Fruit fly (Drosophila melanogaster) whole organism, embryonic: Measurements from ENCODE around the gene Acp29AB.
A peak's percentile ranks its signal among the peaks of the same experiment; 100 is the strongest.

Experiments used
- C15 ChIP-seq: fragments of 200-800 bp; sonication (Bioruptor generic); IDR thresholded peaks from 3 replicates; pipeline ENCODE4 v1.3.6; 2022; ENCODE audit warnings: missing biosample characterization, missing genetic modification characterization
- CG1024 ChIP-seq: fragments of 200-800 bp; sonication (Bioruptor generic); IDR thresholded peaks from 2 replicates; pipeline ENCODE4 v1.3.6; 2022; ENCODE audit warnings: missing biosample characterization, missing genetic modification characterization
- CG10431 ChIP-seq: fragments of 200-800 bp; sonication (Bioruptor generic); optimal IDR thresholded peaks from 3 replicates; lab custom pipeline; 2018; ENCODE audit warnings: missing biosample characterization, mild to moderate bottlenecking, missing genetic modification characterization
- CG12236 ChIP-seq: fragments of 200-800 bp; sonication (Bioruptor generic); optimal IDR thresholded peaks from 2 replicates; lab custom pipeline; 2016; ENCODE audit warnings: missing biosample characterization, missing genetic modification characterization
- CG13123 ChIP-seq: fragments of 200-800 bp; sonication (Bioruptor generic); optimal IDR thresholded peaks from 2 replicates; lab custom pipeline; 2016; ENCODE audit warnings: missing biosample characterization, missing genetic modification characterization
- CG13624 ChIP-seq: fragments of 200-800 bp; sonication (Bioruptor generic); optimal IDR thresholded peaks from 2 replicates; lab custom pipeline; 2016; ENCODE audit warnings: missing biosample characterization, missing genetic modification characterization
- CG14050 ChIP-seq: fragments of 200-800 bp; sonication (Bioruptor generic); IDR thresholded peaks from 3 replicates; pipeline ENCODE4 v1.3.6; 2022; ENCODE audit warnings: missing biosample characterization, missing genetic modification characterization
- CG15269 ChIP-seq: fragments of 200-800 bp; sonication (Bioruptor generic); optimal IDR thresholded peaks from 2 replicates; lab custom pipeline; 2018; ENCODE audit warnings: missing biosample characterization, mild to moderate bottlenecking, missing genetic modification characterization, moderate library complexity
- CG1529 ChIP-seq: fragments of 200-800 bp; sonication (Bioruptor generic); optimal IDR thresholded peaks from 3 replicates; lab custom pipeline; 2018; ENCODE audit warnings: missing biosample characterization, missing genetic modification characterization
- CG16813 ChIP-seq: fragments of 200-800 bp; sonication (Bioruptor generic); IDR thresholded peaks from 3 replicates; pipeline ENCODE4 v1.3.6; 2022; ENCODE audit warnings: missing biosample characterization, missing genetic modification characterization; ENCODE audit not compliant: partially characterized antibody
- CG17568 ChIP-seq: fragments of 200-800 bp; sonication (Bioruptor generic); optimal IDR thresholded peaks from 2 replicates; lab custom pipeline; 2018; ENCODE audit warnings: missing biosample characterization, mild to moderate bottlenecking, missing genetic modification characterization, moderate library complexity
- CG30431 ChIP-seq: fragments of 200-800 bp; sonication (Bioruptor generic); optimal IDR thresholded peaks from 2 replicates; lab custom pipeline; 2017; ENCODE audit warnings: missing biosample characterization, missing genetic modification characterization
- CG3163 ChIP-seq: fragments of 200-800 bp; sonication (Bioruptor generic); optimal IDR thresholded peaks from 3 replicates; lab custom pipeline; 2016; ENCODE audit warnings: missing biosample characterization, missing genetic modification characterization
- CG3281 ChIP-seq: fragments of 200-800 bp; sonication (Bioruptor generic); optimal IDR thresholded peaks from 3 replicates; lab custom pipeline; 2017; ENCODE audit warnings: missing biosample characterization, mild to moderate bottlenecking, missing genetic modification characterization
- CG3726 ChIP-seq: fragments of 200-800 bp; sonication (Bioruptor generic); IDR thresholded peaks from 3 replicates; pipeline ENCODE4, ENCODE4 v1.3.6; 2022; ENCODE audit warnings: missing biosample characterization, missing genetic modification characterization
- CG5953 ChIP-seq: fragments of 200-800 bp; sonication (Bioruptor generic); IDR thresholded peaks from 2 replicates; pipeline ENCODE4 v1.3.6; 2022; ENCODE audit warnings: missing biosample characterization, missing genetic modification characterization
- CG6854 ChIP-seq: fragments of 200-800 bp; sonication (Bioruptor generic); optimal IDR thresholded peaks from 3 replicates; lab custom pipeline; 2017; ENCODE audit warnings: missing biosample characterization, mild to moderate bottlenecking, missing genetic modification characterization
- CG7357 ChIP-seq: fragments of 200-800 bp; sonication (Bioruptor generic); IDR thresholded peaks from 3 replicates; pipeline ENCODE4 v1.3.6; 2022; ENCODE audit warnings: missing biosample characterization, missing genetic modification characterization
- CG8290 ChIP-seq, 3 experiments: fragments of 200-800 bp; sonication (Bioruptor generic); optimal IDR thresholded peaks; 2 replicates each; lab custom pipeline; 2016 to 2019; ENCODE audit warnings: missing biosample characterization in 3 of 3, missing genetic modification characterization in 3 of 3, mild to moderate bottlenecking in 2 of 3, moderate library complexity in 1 of 3
- CG8359 ChIP-seq: fragments of 200-800 bp; sonication (Bioruptor generic); optimal IDR thresholded peaks from 2 replicates; lab custom pipeline; 2017; ENCODE audit warnings: missing biosample characterization, mild to moderate bottlenecking, missing genetic modification characterization, borderline replicate concordance
- CG8478 ChIP-seq: fragments of >200 bp; optimal IDR thresholded peaks from 2 replicates; lab custom pipeline; 2018
- Dfd ChIP-seq, 2 experiments: fragments of >200 bp; optimal IDR thresholded peaks; 2 replicates each; lab custom pipeline; 2017; ENCODE audit warnings: missing biosample characterization in 2 of 2, missing genetic modification characterization in 2 of 2
- Fer3 ChIP-seq: fragments of 200-800 bp; sonication (Bioruptor generic); optimal IDR thresholded peaks from 2 replicates; lab custom pipeline; 2018; ENCODE audit warnings: missing biosample characterization, mild to moderate bottlenecking, missing genetic modification characterization, moderate library complexity
- GATAe ChIP-seq: fragments of 200-800 bp; sonication (Bioruptor generic); conservative IDR thresholded peaks from 2 replicates; pipeline ENCODE4 v1.3.6; 2022; ENCODE audit warnings: missing biosample characterization, missing genetic modification characterization
- Med ChIP-seq: fragments of 200-800 bp; sonication (Bioruptor generic); peaks from one replicate; lab custom pipeline; 2016; ENCODE audit warnings: missing biosample characterization, missing genetic modification characterization, mild to moderate bottlenecking, inconsistent platforms, moderate library complexity
- Six4 ChIP-seq: fragments of 200-800 bp; sonication (Bioruptor generic); optimal IDR thresholded peaks from 2 replicates; lab custom pipeline; 2016; ENCODE audit warnings: missing biosample characterization, missing genetic modification characterization
- Sox102F ChIP-seq: fragments of 200-800 bp; sonication (Bioruptor generic); optimal IDR thresholded peaks from 2 replicates; lab custom pipeline; 2018; ENCODE audit warnings: missing biosample characterization, mild to moderate bottlenecking, missing genetic modification characterization, moderate library complexity
- TFAM ChIP-seq: fragments of 200-800 bp; sonication (Bioruptor generic); optimal IDR thresholded peaks from 2 replicates; lab custom pipeline; 2017; ENCODE audit warnings: missing biosample characterization, missing genetic modification characterization, inconsistent platforms
- Xbp1 ChIP-seq: fragments of 200-800 bp; sonication (Bioruptor generic); optimal IDR thresholded peaks from 3 replicates; lab custom pipeline; 2016; ENCODE audit warnings: missing biosample characterization, mild to moderate bottlenecking, missing genetic modification characterization
- ab ChIP-seq: fragments of 200-800 bp; sonication (Bioruptor generic); optimal IDR thresholded peaks from 2 replicates; lab custom pipeline; 2016; ENCODE audit warnings: missing biosample characterization, missing genetic modification characterization
- ase ChIP-seq: fragments of 200-800 bp; sonication (Bioruptor generic); IDR thresholded peaks from 3 replicates; pipeline ENCODE4 v1.3.6; 2022; ENCODE audit warnings: missing biosample characterization, missing genetic modification characterization
- bsh ChIP-seq, 2 experiments: fragments of 200-800 bp; sonication (Bioruptor generic); optimal IDR thresholded peaks; 2 replicates each; lab custom pipeline; 2017 to 2018; ENCODE audit warnings: mild to moderate bottlenecking in 2 of 2, missing biosample characterization in 2 of 2, missing genetic modification characterization in 2 of 2, moderate library complexity in 1 of 2
- dysf ChIP-seq: fragments of 200-800 bp; sonication (Bioruptor generic); IDR thresholded peaks from 3 replicates; pipeline ENCODE4 v1.3.6; 2022; ENCODE audit warnings: missing biosample characterization, missing genetic modification characterization
- emc ChIP-seq: fragments of 200-800 bp; sonication (Bioruptor generic); optimal IDR thresholded peaks from 2 replicates; lab custom pipeline; 2016; ENCODE audit warnings: missing biosample characterization, missing genetic modification characterization
- ewg ChIP-seq: fragments of 200-800 bp; sonication (Bioruptor generic); optimal IDR thresholded peaks from 3 replicates; lab custom pipeline; 2017; ENCODE audit warnings: mild to moderate bottlenecking, missing biosample characterization, missing genetic modification reagents, missing genetic modification characterization
- ftz-f1 ChIP-seq: fragments of 200-800 bp; sonication (Bioruptor generic); optimal IDR thresholded peaks from 2 replicates; lab custom pipeline; 2016; ENCODE audit warnings: missing biosample characterization, missing genetic modification characterization
- gcm ChIP-seq: fragments of 200-800 bp; sonication (Bioruptor generic); optimal IDR thresholded peaks from 2 replicates; lab custom pipeline; 2019; ENCODE audit warnings: missing biosample characterization, mild to moderate bottlenecking, missing genetic modification characterization, moderate library complexity
- hb ChIP-seq: fragments of 200-800 bp; sonication (Bioruptor generic); IDR thresholded peaks from 3 replicates; pipeline ENCODE4 v1.3.6; 2022; ENCODE audit warnings: missing biosample characterization, missing genetic modification characterization; ENCODE audit not compliant: partially characterized antibody
- hth ChIP-seq: fragments of >200 bp; optimal IDR thresholded peaks from 2 replicates; lab custom pipeline; 2017; ENCODE audit warnings: inconsistent platforms
- lola ChIP-seq, 3 experiments: fragments of >200 bp in 2 of 3; fragments of 200-800 bp in 1 of 3; sonication (Bioruptor generic) in 1 of 3; optimal IDR thresholded peaks; 2 replicates each; lab custom pipeline; 2017 to 2019; ENCODE audit warnings: missing biosample characterization in 3 of 3, missing genetic modification characterization in 3 of 3, mild to moderate bottlenecking in 1 of 3, moderate library complexity in 1 of 3
- mirr ChIP-seq: fragments of 200-800 bp; sonication (Bioruptor generic); optimal IDR thresholded peaks from 3 replicates; lab custom pipeline; 2018; ENCODE audit warnings: missing biosample characterization, mild to moderate bottlenecking, missing genetic modification characterization
- prd ChIP-seq, 3 experiments: fragments of >200 bp in 2 of 3; fragments of 200-800 bp in 1 of 3; sonication (Bioruptor generic) in 1 of 3; optimal IDR thresholded peaks in 2 of 3; IDR thresholded peaks in 1 of 3; 2 replicates in 2 of 3; 3 replicates in 1 of 3; pipeline versions ENCODE4 v1.3.6 to Lab custom; 2017 to 2022; ENCODE audit warnings: missing biosample characterization in 1 of 3, missing genetic modification characterization in 1 of 3
- sima ChIP-seq: fragments of 200-800 bp; sonication (Bioruptor generic); optimal IDR thresholded peaks from 2 replicates; lab custom pipeline; 2016; ENCODE audit warnings: missing biosample characterization, missing genetic modification characterization
- tll ChIP-seq, 2 experiments: fragments of 200-800 bp in 1 of 2; fragments of >200 bp in 1 of 2; sonication (Bioruptor generic) in 1 of 2; optimal IDR thresholded peaks; 2 replicates each; lab custom pipeline; 2017 to 2019; ENCODE audit warnings: missing biosample characterization in 2 of 2, missing genetic modification characterization in 2 of 2, mild to moderate bottlenecking in 1 of 2, moderate library complexity in 1 of 2
- tx ChIP-seq: fragments of 200-800 bp; sonication (Bioruptor generic); optimal IDR thresholded peaks from 2 replicates; lab custom pipeline; 2016; ENCODE audit warnings: missing biosample characterization, missing genetic modification characterization
- unpg ChIP-seq: fragments of 200-800 bp; sonication (Bioruptor generic); optimal IDR thresholded peaks from 3 replicates; lab custom pipeline; 2018; ENCODE audit warnings: missing biosample characterization, mild to moderate bottlenecking, missing genetic modification characterization, moderate library complexity
- z ChIP-seq: fragments of 200-800 bp; sonication (Bioruptor generic); IDR thresholded peaks from 3 replicates; pipeline ENCODE4 v1.3.6; 2022; ENCODE audit warnings: missing biosample characterization, missing genetic modification characterization

Acp29AB gene

dm6 chr2L:8370364-8371326, 22.4 kb downstream of the Acp29AB start, which contains the start of gene CG17292 (continued):
- TF ChIP-seq CG30431 (GFP tag; lab: Kevin White, UChicago), result no peak
- peak; percentile 84 for TF ChIP-seq hb (GFP tag; lab: Robert Waterston, UW)
- TF ChIP-seq Med (GFP tag; lab: Kevin White, UChicago), result peak; percentile 95
- TF ChIP-seq CG8359 (GFP tag; lab: Kevin White, UChicago), result no peak
- no peak for TF ChIP-seq CG12236 (GFP tag; lab: Kevin White, UChicago)
- no peak for TF ChIP-seq CG10431
- no peak for TF ChIP-seq CG3726 (GFP tag; lab: Robert Waterston, UW)
- TF ChIP-seq sima, result no peak
- no peak for TF ChIP-seq CG14050 (GFP tag; lab: Robert Waterston, UW)
- TF ChIP-seq emc, result no peak
- no peak for TF ChIP-seq Six4 (GFP tag; lab: Kevin White, UChicago)
- TF ChIP-seq CG3163 (GFP tag; lab: Kevin White, UChicago), result peak; percentile 15
- TF ChIP-seq ase, result peak; percentile 62; the same call in 1 of the 3 replicates
- peak; percentile 69 for TF ChIP-seq CG13624 (GFP tag; lab: Kevin White, UChicago)
- no peak for TF ChIP-seq C15 (GFP tag; lab: Robert Waterston, UW)
- peak; percentile 67 for TF ChIP-seq ftz-f1
- peak; percentile 63 for TF ChIP-seq CG15269
- TF ChIP-seq Fer3 (tag; lab: Kevin White, UChicago), result peak; percentile 30
- TF ChIP-seq hth, result no peak
- peak; percentile 15; the same call in 1 of the 3 replicates for TF ChIP-seq z (GFP tag; lab: Robert Waterston, UW)
- TF ChIP-seq CG1024 (GFP tag; lab: Robert Waterston, UW), result peak; percentile 67
- no peak for TF ChIP-seq CG13123 (GFP tag; lab: Kevin White, UChicago)
- TF ChIP-seq mirr (GFP tag; lab: Kevin White, UChicago), result peak; percentile 62
- TF ChIP-seq TFAM (GFP tag; lab: Kevin White, UChicago), result no peak
- TF ChIP-seq CG8290 (GFP tag; optimal IDR thresholded peaks at IDR 0.05; lab: Kevin White, UChicago), result no peak
- TF ChIP-seq CG8290 (tag; optimal IDR thresholded peaks at IDR 0.05; lab: Kevin White, UChicago), result peak in 1 of 2 experiments; percentile 88
- peak; percentile 43; the same call in 1 of the 2 replicates for TF ChIP-seq CG5953 (GFP tag; lab: Robert Waterston, UW)
- TF ChIP-seq unpg, result peak; percentile 38
- TF ChIP-seq CG6854 (GFP tag; lab: Kevin White, UChicago), result no peak
- no peak for TF ChIP-seq CG8478 (lab: Kevin White, UChicago)
- TF ChIP-seq Dfd (GFP tag; optimal IDR thresholded peaks at IDR 0.05; lab: Kevin White, UChicago), result no peak
- peak; percentile 34 for TF ChIP-seq Sox102F (GFP tag; lab: Kevin White, UChicago)
- peak; percentile 59 for TF ChIP-seq gcm (GFP tag; lab: Kevin White, UChicago)
- TF ChIP-seq bsh (GFP tag; optimal IDR thresholded peaks at IDR 0.05; lab: Kevin White, UChicago), result peak in 1 of 2 experiments; percentile 23
- peak; percentile 43 for TF ChIP-seq CG3281 (GFP tag; lab: Kevin White, UChicago)
- peak; percentile 56; the same call in 2 of the 3 replicates for TF ChIP-seq dysf
- TF ChIP-seq tx (GFP tag; lab: Kevin White, UChicago), result no peak
- TF ChIP-seq CG7357, result 0 out of 3 replicates have a peak, but pooled peaks have one; percentile 27
- TF ChIP-seq tll (GFP tag; optimal IDR thresholded peaks at IDR 0.05; lab: Kevin White, UChicago), result no peak
- TF ChIP-seq CG17568 (GFP tag; lab: Kevin White, UChicago), result no peak
- no peak for TF ChIP-seq ab (GFP tag; lab: Kevin White, UChicago)
- TF ChIP-seq Xbp1 (GFP tag; lab: Kevin White, UChicago), result peak; percentile 12
- no peak for TF ChIP-seq lola (GFP tag; optimal IDR thresholded peaks at IDR 0.05; lab: Kevin White, UChicago)
- TF ChIP-seq CG1529 (GFP tag; lab: Kevin White, UChicago), result no peak
- TF ChIP-seq ewg (GFP tag; lab: Kevin White, UChicago), result peak; percentile 9
- TF ChIP-seq prd (optimal IDR thresholded peaks at IDR 0.05; lab: Kevin White, UChicago), result no peak
- TF ChIP-seq prd (GFP tag; IDR thresholded peaks at IDR 0.05; lab: Robert Waterston, UW), result peak; percentile 35; the same call in 1 of the 3 replicates
- peak; percentile 80 for TF ChIP-seq CG16813 (GFP tag; lab: Robert Waterston, UW)
- peak; percentile 18; the same call in 1 of the 2 replicates for TF ChIP-seq GATAe (GFP tag; lab: Robert Waterston, UW)
